Worm (Caenorhabditis elegans): ENCODE data around the gene Y39A3A.3.

DNA sequence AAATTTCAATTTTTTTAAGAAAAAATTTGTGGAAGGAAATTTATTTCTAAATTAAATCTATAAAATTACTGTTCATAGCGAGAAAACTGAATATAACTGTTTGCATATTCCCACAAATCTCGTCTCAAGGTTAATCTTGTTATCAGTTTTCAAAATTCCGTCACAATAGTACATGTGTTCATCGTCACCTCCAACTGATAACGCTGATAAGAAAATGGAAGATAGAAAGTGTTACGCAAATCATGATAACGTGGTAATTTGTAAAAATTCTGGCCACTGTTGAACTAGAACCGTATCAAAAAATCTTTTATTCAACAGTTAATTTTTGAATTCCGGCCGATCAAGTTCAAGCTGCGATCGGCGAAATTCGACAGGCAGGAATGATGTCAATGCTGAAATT is 14.7 kb downstream of the Y39A3A.3 start:
- TF ChIP-seq T22C8.4 (GFP tag; IDR thresholded peaks at IDR 0.05) (no peak), med-1 (GFP tag; optimal IDR thresholded peaks at IDR 0.05; ENCODE audit: insufficient read depth) (no peak), cog-1 (tag; optimal IDR thresholded peaks at IDR 0.05) (no peak), flt-1 (GFP tag; IDR thresholded peaks at IDR 0.05) (no peak)

Measured in whole organism, midembryonic.